Worm (Caenorhabditis elegans): ENCODE data around the gene C46C11.3.
A peak's percentile ranks its signal among the peaks of the same experiment; 100 is the strongest.

The C46C11.3 gene

ce11 chrX:4622024-4622423, at the start of gene C46C11.3:
Gene C46C11.3 (plus strand): TSS chrX:4622324.
- TF ChIP-seq klf-2 (GFP tag; conservative IDR thresholded peaks at IDR 0.05) (no peak), ztf-23 (GFP tag; IDR thresholded peaks at IDR 0.05) (no peak), tab-1 (GFP tag; IDR thresholded peaks at IDR 0.05) (no peak), ref-1 (GFP tag; conservative IDR thresholded peaks at IDR 0.05) (no peak), med-1 (GFP tag; optimal IDR thresholded peaks at IDR 0.05; ENCODE audit: insufficient read depth) (no peak), T22C8.4 (GFP tag; IDR thresholded peaks at IDR 0.05) (no peak), ztf-29 (GFP tag; IDR thresholded peaks at IDR 0.05) (no peak), cog-1 (tag; optimal IDR thresholded peaks at IDR 0.05) (no peak), flt-1 (GFP tag; IDR thresholded peaks at IDR 0.05) (no peak)

DNA sequence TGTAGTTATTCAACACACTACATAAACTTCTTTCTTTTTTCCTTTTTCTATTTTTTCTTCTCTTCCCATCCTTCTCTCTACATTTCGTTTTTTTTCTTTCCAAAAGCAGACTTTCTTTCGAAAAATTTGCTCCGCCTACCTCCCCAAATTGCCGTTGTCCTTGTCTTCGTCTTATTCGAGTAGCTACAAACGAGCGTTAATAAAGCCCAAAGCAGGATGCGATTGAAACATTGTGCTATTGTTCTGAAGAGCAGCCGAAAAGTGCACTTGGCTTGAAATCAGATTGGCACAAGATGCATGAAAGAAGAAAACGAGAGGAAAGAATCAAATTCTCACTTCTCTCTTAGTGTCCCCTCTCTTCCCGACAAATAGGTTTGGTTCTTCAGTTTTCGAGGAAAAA, 47.3 kb upstream of the C46C11.3 start:
- no peak for TF ChIP-seq cog-1 (tag; optimal IDR thresholded peaks at IDR 0.05)
- TF ChIP-seq tab-1 (GFP tag; IDR thresholded peaks at IDR 0.05) = no peak
- no peak for TF ChIP-seq klf-2 (GFP tag; conservative IDR thresholded peaks at IDR 0.05)
- no peak for TF ChIP-seq ztf-29 (GFP tag; IDR thresholded peaks at IDR 0.05)
- TF ChIP-seq ref-1 (GFP tag; conservative IDR thresholded peaks at IDR 0.05) = no peak
- no peak for TF ChIP-seq ztf-23 (GFP tag; IDR thresholded peaks at IDR 0.05)
- TF ChIP-seq flt-1 (GFP tag; IDR thresholded peaks at IDR 0.05) = no peak
- TF ChIP-seq T22C8.4 (GFP tag; IDR thresholded peaks at IDR 0.05) = no peak
- no peak for TF ChIP-seq med-1 (GFP tag; optimal IDR thresholded peaks at IDR 0.05; ENCODE audit: insufficient read depth)

DNA sequence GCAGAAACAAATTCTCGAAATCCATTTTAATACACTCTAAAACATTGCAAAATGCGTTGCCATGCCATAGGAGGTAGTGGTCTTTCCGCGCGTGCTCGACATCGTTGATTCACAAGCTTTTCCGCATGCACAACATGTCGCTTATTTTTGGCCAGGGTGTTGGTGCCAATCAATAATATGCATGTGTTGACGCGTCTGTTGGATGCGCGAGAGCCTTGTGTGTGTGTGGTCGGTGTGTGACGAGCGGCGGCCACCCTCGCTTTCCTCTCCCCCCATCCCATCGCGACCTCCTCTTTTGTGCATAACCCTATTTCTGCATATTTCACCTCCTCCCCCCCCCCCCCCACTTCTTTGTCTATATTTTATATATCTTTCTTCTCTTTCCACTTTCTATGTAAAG, 45.9 kb upstream of the C46C11.3 start:
- TF ChIP-seq flt-1 (GFP tag; IDR thresholded peaks at IDR 0.05) (peak; percentile 60; the same call in 1 of the 2 replicates), med-1 (GFP tag; optimal IDR thresholded peaks at IDR 0.05; ENCODE audit: insufficient read depth) (no peak), tab-1 (GFP tag; IDR thresholded peaks at IDR 0.05) (no peak), ztf-23 (GFP tag; IDR thresholded peaks at IDR 0.05) (no peak), ztf-29 (GFP tag; IDR thresholded peaks at IDR 0.05) (no peak), ref-1 (GFP tag; conservative IDR thresholded peaks at IDR 0.05) (no peak), cog-1 (tag; optimal IDR thresholded peaks at IDR 0.05) (peak; percentile 42), klf-2 (GFP tag; conservative IDR thresholded peaks at IDR 0.05) (no peak), T22C8.4 (GFP tag; IDR thresholded peaks at IDR 0.05) (peak; percentile 74; the same call in 1 of the 2 replicates)

DNA sequence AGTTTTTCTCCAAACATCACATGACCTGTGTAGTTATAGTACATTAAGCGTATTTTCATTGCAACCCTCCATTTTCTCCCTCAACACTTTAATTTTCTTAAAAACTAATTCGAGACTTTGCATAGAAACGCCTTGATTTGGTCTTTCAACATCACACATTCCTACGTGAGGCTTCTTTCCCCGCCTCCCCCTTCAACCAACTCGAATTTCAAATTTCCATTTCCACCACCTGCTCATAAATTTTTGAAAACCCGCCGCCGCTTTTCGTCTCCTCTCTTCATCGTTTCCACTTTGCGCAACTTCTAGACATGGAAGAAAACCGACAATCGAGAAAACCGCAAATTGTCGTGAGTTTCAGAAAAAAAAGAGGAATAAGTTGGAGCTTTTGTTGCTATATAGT, 44.2 kb upstream of the C46C11.3 start, which contains the start of gene C05E11.3:
Gene C05E11.3 (plus strand): TSS at position 301 of the 400 bp plus-strand sequence.
- no peak for TF ChIP-seq klf-2 (GFP tag; conservative IDR thresholded peaks at IDR 0.05)
- TF ChIP-seq tab-1 (GFP tag; IDR thresholded peaks at IDR 0.05) = no peak
- no peak for TF ChIP-seq ztf-23 (GFP tag; IDR thresholded peaks at IDR 0.05)
- no peak for TF ChIP-seq med-1 (GFP tag; optimal IDR thresholded peaks at IDR 0.05; ENCODE audit: insufficient read depth)
- no peak for TF ChIP-seq flt-1 (GFP tag; IDR thresholded peaks at IDR 0.05)
- no peak for TF ChIP-seq ref-1 (GFP tag; conservative IDR thresholded peaks at IDR 0.05)

- no peak for TF ChIP-seq tab-1 (GFP tag; IDR thresholded peaks at IDR 0.05)
- TF ChIP-seq ztf-29 (GFP tag; IDR thresholded peaks at IDR 0.05) = no peak
- TF ChIP-seq ztf-23 (GFP tag; IDR thresholded peaks at IDR 0.05) = no peak
- TF ChIP-seq cog-1 (tag; optimal IDR thresholded peaks at IDR 0.05) = no peak
- TF ChIP-seq med-1 (GFP tag; optimal IDR thresholded peaks at IDR 0.05; ENCODE audit: insufficient read depth) = no peak
- no peak for TF ChIP-seq T22C8.4 (GFP tag; IDR thresholded peaks at IDR 0.05)
- TF ChIP-seq klf-2 (GFP tag; conservative IDR thresholded peaks at IDR 0.05) = no peak
- no peak for TF ChIP-seq ref-1 (GFP tag; conservative IDR thresholded peaks at IDR 0.05)
- TF ChIP-seq flt-1 (GFP tag; IDR thresholded peaks at IDR 0.05) = no peak
Measured at ce11 chrX:4578581-4578980, 43.5 kb upstream of the C46C11.3 start.

DNA sequence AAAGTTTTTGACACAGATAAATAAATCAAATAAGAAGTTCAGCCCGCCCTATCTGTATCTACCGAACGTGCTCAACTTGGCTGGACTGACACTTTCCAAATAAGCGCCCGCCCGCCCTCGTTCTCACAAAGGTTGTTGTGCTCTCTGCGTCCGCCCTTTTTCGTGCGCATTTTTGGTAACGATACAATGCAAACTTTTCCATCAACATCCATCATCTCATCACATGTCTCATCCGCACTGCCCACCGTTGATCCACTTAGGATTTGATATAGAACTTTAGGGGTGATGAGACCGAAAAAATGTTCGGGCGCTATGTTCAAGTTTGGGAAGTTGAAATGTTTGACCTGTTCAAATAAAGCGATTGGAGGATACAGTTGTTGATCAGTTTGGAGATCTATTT, 36.5 kb upstream of the C46C11.3 start, which contains the start of gene C05E11.7:
Gene C05E11.7 (minus strand): TSS at position 101 of the 400 bp plus-strand sequence.
- TF ChIP-seq T22C8.4 (GFP tag; IDR thresholded peaks at IDR 0.05) = no peak
- TF ChIP-seq ztf-23 (GFP tag; IDR thresholded peaks at IDR 0.05) = no peak
- no peak for TF ChIP-seq flt-1 (GFP tag; IDR thresholded peaks at IDR 0.05)
- TF ChIP-seq tab-1 (GFP tag; IDR thresholded peaks at IDR 0.05) = no peak
- no peak for TF ChIP-seq klf-2 (GFP tag; conservative IDR thresholded peaks at IDR 0.05)
- no peak for TF ChIP-seq ref-1 (GFP tag; conservative IDR thresholded peaks at IDR 0.05)
- TF ChIP-seq med-1 (GFP tag; optimal IDR thresholded peaks at IDR 0.05; ENCODE audit: insufficient read depth) = no peak
- no peak for TF ChIP-seq ztf-29 (GFP tag; IDR thresholded peaks at IDR 0.05)
- no peak for TF ChIP-seq cog-1 (tag; optimal IDR thresholded peaks at IDR 0.05)

ce11 chrX:4586617-4587016, 35.5 kb upstream of the C46C11.3 start, which contains the start of gene C05E11.2:
Gene C05E11.2 (plus strand): TSS chrX:4586917.
- TF ChIP-seq ztf-29 (GFP tag; IDR thresholded peaks at IDR 0.05) = no peak
- TF ChIP-seq ztf-23 (GFP tag; IDR thresholded peaks at IDR 0.05) = no peak
- no peak for TF ChIP-seq flt-1 (GFP tag; IDR thresholded peaks at IDR 0.05)
- TF ChIP-seq med-1 (GFP tag; optimal IDR thresholded peaks at IDR 0.05; ENCODE audit: insufficient read depth) = no peak
- no peak for TF ChIP-seq T22C8.4 (GFP tag; IDR thresholded peaks at IDR 0.05)
- no peak for TF ChIP-seq tab-1 (GFP tag; IDR thresholded peaks at IDR 0.05)
- TF ChIP-seq cog-1 (tag; optimal IDR thresholded peaks at IDR 0.05) = no peak
- no peak for TF ChIP-seq ref-1 (GFP tag; conservative IDR thresholded peaks at IDR 0.05)
- TF ChIP-seq klf-2 (GFP tag; conservative IDR thresholded peaks at IDR 0.05) = no peak

DNA sequence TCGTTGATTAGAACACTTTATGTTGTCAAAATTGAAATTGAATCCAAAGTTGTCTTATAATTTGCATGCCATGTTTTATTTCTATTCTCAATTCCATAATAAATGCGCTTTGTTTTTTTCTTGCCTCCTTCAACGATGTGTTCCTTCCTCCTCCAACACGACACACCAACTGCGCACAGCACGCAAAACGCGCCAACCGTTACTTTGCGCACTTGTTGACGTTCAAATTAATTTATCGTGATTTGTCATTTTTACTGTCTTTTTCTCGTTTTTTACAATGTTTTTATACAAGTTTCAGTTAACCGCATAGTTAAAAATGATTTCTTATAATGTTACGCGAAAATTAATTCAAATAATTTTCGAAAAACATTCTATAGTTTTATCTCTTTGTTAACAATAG, 34.2 kb upstream of the C46C11.3 start:
- TF ChIP-seq tab-1 (GFP tag; IDR thresholded peaks at IDR 0.05) (no peak), T22C8.4 (GFP tag; IDR thresholded peaks at IDR 0.05) (no peak), ztf-23 (GFP tag; IDR thresholded peaks at IDR 0.05) (no peak), klf-2 (GFP tag; conservative IDR thresholded peaks at IDR 0.05) (no peak)

DNA sequence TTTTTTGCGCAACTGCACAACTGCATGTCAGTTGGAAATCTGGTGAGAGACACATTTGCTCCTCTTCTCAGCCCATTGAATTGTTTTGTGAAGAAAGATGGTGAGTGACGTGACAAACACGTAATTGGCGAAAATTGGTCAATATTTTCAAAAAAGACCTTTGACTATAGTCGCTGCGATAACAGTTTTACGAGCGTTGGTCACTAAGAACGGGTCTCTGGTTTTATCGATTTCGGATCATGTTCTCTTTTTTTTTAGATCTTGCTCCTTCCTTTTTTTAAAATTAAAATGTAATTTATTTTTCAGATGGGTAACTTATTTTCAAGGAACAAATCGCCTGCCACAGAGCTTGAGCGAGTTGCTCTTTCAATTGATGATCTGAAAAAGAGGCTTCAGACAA, 33.7 kb upstream of the C46C11.3 start, which contains the start of gene lnp-1:
Gene lnp-1 (plus strand): TSS at position 301 of the 400 bp plus-strand sequence.
- no peak for TF ChIP-seq cog-1 (tag; optimal IDR thresholded peaks at IDR 0.05)
- TF ChIP-seq ztf-29 (GFP tag; IDR thresholded peaks at IDR 0.05) = no peak
- no peak for TF ChIP-seq tab-1 (GFP tag; IDR thresholded peaks at IDR 0.05)
- no peak for TF ChIP-seq flt-1 (GFP tag; IDR thresholded peaks at IDR 0.05)
- TF ChIP-seq ztf-23 (GFP tag; IDR thresholded peaks at IDR 0.05) = no peak
- TF ChIP-seq klf-2 (GFP tag; conservative IDR thresholded peaks at IDR 0.05) = no peak
- TF ChIP-seq T22C8.4 (GFP tag; IDR thresholded peaks at IDR 0.05) = no peak
- no peak for TF ChIP-seq ref-1 (GFP tag; conservative IDR thresholded peaks at IDR 0.05)
- TF ChIP-seq med-1 (GFP tag; optimal IDR thresholded peaks at IDR 0.05; ENCODE audit: insufficient read depth) = no peak

DNA sequence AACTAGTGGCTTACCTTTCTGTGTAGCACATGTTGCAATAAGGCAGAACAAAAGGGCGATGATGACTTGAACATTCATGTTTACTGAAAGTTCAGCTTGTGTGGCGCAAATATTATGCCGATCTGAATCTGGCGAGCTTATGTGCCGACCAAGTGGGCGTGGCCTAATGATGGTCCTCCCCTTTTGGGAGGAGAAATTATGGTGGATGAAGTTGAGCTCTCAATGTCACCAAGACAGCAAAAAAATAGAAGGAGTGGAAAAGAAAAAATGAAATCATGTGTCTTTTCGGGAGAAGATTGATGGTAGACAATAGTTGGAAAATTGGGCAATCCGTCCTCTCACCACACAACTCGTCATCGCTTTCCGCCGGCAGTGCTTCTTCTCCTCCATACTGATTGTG, 29.9 kb upstream of the C46C11.3 start, which contains the start of gene flp-12:
Gene flp-12 (minus strand): TSS at position 101 of the 400 bp plus-strand sequence.
- TF ChIP-seq med-1 (GFP tag; optimal IDR thresholded peaks at IDR 0.05; ENCODE audit: insufficient read depth) (no peak), flt-1 (GFP tag; IDR thresholded peaks at IDR 0.05) (no peak), T22C8.4 (GFP tag; IDR thresholded peaks at IDR 0.05) (no peak), tab-1 (GFP tag; IDR thresholded peaks at IDR 0.05) (no peak), klf-2 (GFP tag; conservative IDR thresholded peaks at IDR 0.05) (no peak), cog-1 (tag; optimal IDR thresholded peaks at IDR 0.05) (no peak), ztf-23 (GFP tag; IDR thresholded peaks at IDR 0.05) (no peak)
